Worm (Caenorhabditis elegans) whole organism, early embryonic: ENCODE results near the gene math-28.

Experiments
- ama-1 ChIP-seq: fragments of 150-350 bp; optimal IDR thresholded peaks from 2 replicates; lab custom pipeline; 2014
- ceh-13 ChIP-seq: fragments of 200-800 bp; sonication (Bioruptor generic); optimal IDR thresholded peaks from 2 replicates; lab custom pipeline; 2018; ENCODE audit warnings: mild to moderate bottlenecking, missing genetic modification characterization, missing compliant biosample characterization
- ceh-36 ChIP-seq: sonication (generic microtip); optimal IDR thresholded peaks from 2 replicates; lab custom pipeline; 2016; ENCODE audit warnings: missing genetic modification characterization, inconsistent platforms, missing compliant biosample characterization
- ets-7 ChIP-seq: sonication (generic microtip); optimal IDR thresholded peaks from 2 replicates; lab custom pipeline; 2016; ENCODE audit warnings: missing genotype, missing genetic modification characterization, missing compliant biosample characterization
- hmg-4 ChIP-seq: fragments of 200-800 bp; sonication (Bioruptor generic); optimal IDR thresholded peaks from 2 replicates; lab custom pipeline; 2018; ENCODE audit warnings: mild to moderate bottlenecking, missing genetic modification characterization, missing compliant biosample characterization
- hnd-1 ChIP-seq: sonication (generic microtip); optimal IDR thresholded peaks from 2 replicates; lab custom pipeline; 2016; ENCODE audit warnings: missing genetic modification characterization, missing compliant biosample characterization
- pes-1 ChIP-seq: fragments of 200-800 bp; sonication (Bioruptor generic); IDR thresholded peaks from 2 replicates; pipeline ENCODE4 v1.3.6; 2022; ENCODE audit warnings: missing genetic modification reagents, missing genetic modification characterization, missing compliant biosample characterization
- tbx-11 ChIP-seq: fragments of 200-800 bp; sonication (Bioruptor generic); IDR thresholded peaks from 2 replicates; pipeline ENCODE4 v1.3.6; 2022; ENCODE audit warnings: missing genetic modification characterization, missing compliant biosample characterization
- tra-4 ChIP-seq: sonication (generic microtip); optimal IDR thresholded peaks from 2 replicates; lab custom pipeline; 2017; ENCODE audit warnings: missing genetic modification characterization, missing compliant biosample characterization

ce11 chrII:1722394-1722793 lies 40.8 kb upstream of the math-28 start, which contains the start of the genes fbxb-5 and btb-8:
- TF ChIP-seq ama-1 (lab: Kevin White, UChicago) (no peak), ceh-36 (tag; lab: Kevin White, UChicago) (no peak), hmg-4 (GFP tag; lab: Kevin White, UChicago) (no peak), ceh-13 (GFP tag; lab: Kevin White, UChicago) (no peak), pes-1 (GFP tag; lab: Robert Waterston, UW) (no peak), tra-4 (tag; lab: Kevin White, UChicago) (no peak), tbx-11 (GFP tag; lab: Robert Waterston, UW) (no peak), hnd-1 (tag; lab: Kevin White, UChicago) (no peak), ets-7 (tag; lab: Kevin White, UChicago) (no peak)
